Fruit fly (Drosophila melanogaster) whole organism, prepupa: ENCODE data around the gene ppk23.

Experiments used
- CG10631 ChIP-seq: fragments of 200-800 bp; sonication (Bioruptor generic); optimal IDR thresholded peaks from 2 replicates; lab custom pipeline; 2016; ENCODE audit warnings: missing biosample characterization, missing genetic modification characterization
- CG10669 ChIP-seq: fragments of 200-800 bp; sonication (Bioruptor generic); optimal IDR thresholded peaks from 3 replicates; lab custom pipeline; 2018; ENCODE audit warnings: missing biosample characterization, mild to moderate bottlenecking, missing genetic modification characterization, moderate library complexity
- CG11294 ChIP-seq: fragments of 200-800 bp; sonication (Bioruptor generic); IDR thresholded peaks from 2 replicates; pipeline ENCODE4 v1.3.6; 2022; ENCODE audit warnings: missing biosample characterization, missing genetic modification characterization
- CG11902 ChIP-seq: fragments of 200-800 bp; sonication (Bioruptor generic); optimal IDR thresholded peaks from 3 replicates; lab custom pipeline; 2016; ENCODE audit warnings: missing biosample characterization, missing genetic modification characterization
- CG15336 ChIP-seq: fragments of 200-800 bp; sonication (Bioruptor generic); IDR thresholded peaks from 2 replicates; pipeline ENCODE4 v1.3.6; 2022; ENCODE audit warnings: missing biosample characterization, missing genetic modification characterization
- CG3032 ChIP-seq: fragments of 200-800 bp; optimal IDR thresholded peaks from 2 replicates; lab custom pipeline; 2019; ENCODE audit warnings: missing biosample characterization, mild to moderate bottlenecking, missing genetic modification characterization, moderate library complexity
- CG32006 ChIP-seq: fragments of 200-800 bp; sonication (Bioruptor generic); optimal IDR thresholded peaks from 3 replicates; lab custom pipeline; 2017; ENCODE audit warnings: missing biosample characterization, mild to moderate bottlenecking, missing genetic modification characterization
- CG3919 ChIP-seq: fragments of 200-800 bp; sonication (Bioruptor generic); optimal IDR thresholded peaks from 3 replicates; lab custom pipeline; 2016; ENCODE audit warnings: missing biosample characterization, missing genetic modification characterization
- CG4318 ChIP-seq: fragments of 200-800 bp; sonication (Bioruptor generic); optimal IDR thresholded peaks from 3 replicates; lab custom pipeline; 2017; ENCODE audit warnings: missing biosample characterization, mild to moderate bottlenecking, missing genetic modification characterization
- CG6276 ChIP-seq: fragments of 200-800 bp; sonication (Bioruptor generic); optimal IDR thresholded peaks from 2 replicates; lab custom pipeline; 2017; ENCODE audit warnings: missing biosample characterization, mild to moderate bottlenecking, missing genetic modification characterization
- CG6854 ChIP-seq: fragments of 200-800 bp; sonication (Bioruptor generic); optimal IDR thresholded peaks from 2 replicates; lab custom pipeline; 2017; ENCODE audit warnings: missing biosample characterization, mild to moderate bottlenecking, missing genetic modification characterization
- CG7368 ChIP-seq: fragments of 200-800 bp; sonication (Bioruptor generic); optimal IDR thresholded peaks from 3 replicates; lab custom pipeline; 2016; ENCODE audit warnings: missing biosample characterization, missing genetic modification characterization
- CG8119 ChIP-seq: fragments of 200-800 bp; sonication (Bioruptor generic); IDR thresholded peaks from 3 replicates; pipeline ENCODE4 v1.3.6; 2022; ENCODE audit warnings: missing biosample characterization, missing genetic modification characterization
- CG9139 ChIP-seq: fragments of 200-800 bp; sonication (Bioruptor generic); optimal IDR thresholded peaks from 3 replicates; lab custom pipeline; 2017; ENCODE audit warnings: missing biosample characterization, mild to moderate bottlenecking, missing genetic modification characterization
- Eip75B ChIP-seq: fragments of 200-800 bp; sonication (Bioruptor generic); optimal IDR thresholded peaks from 3 replicates; lab custom pipeline; 2016; ENCODE audit warnings: missing biosample characterization, missing genetic modification characterization
- Eip78C ChIP-seq: fragments of 200-800 bp; sonication (Bioruptor generic); peaks from one replicate; lab custom pipeline; 2016; ENCODE audit warnings: missing biosample characterization, missing genetic modification characterization
- Ets21C ChIP-seq: fragments of 200-800 bp; sonication (Bioruptor generic); optimal IDR thresholded peaks from 3 replicates; lab custom pipeline; 2016; ENCODE audit warnings: missing biosample characterization, missing genetic modification characterization
- Ets96B ChIP-seq: fragments of 200-800 bp; optimal IDR thresholded peaks from 2 replicates; lab custom pipeline; 2019; ENCODE audit warnings: missing biosample characterization, mild to moderate bottlenecking, missing genetic modification characterization, moderate library complexity
- Gug ChIP-seq: fragments of 200-800 bp; sonication (Bioruptor generic); IDR thresholded peaks from 2 replicates; pipeline ENCODE4 v1.3.6; 2022; ENCODE audit warnings: missing biosample characterization, missing genetic modification characterization
- Hr39 ChIP-seq: fragments of 200-800 bp; sonication (Bioruptor generic); optimal IDR thresholded peaks from 2 replicates; lab custom pipeline; 2016; ENCODE audit warnings: missing biosample characterization, missing genetic modification characterization
- Hr4 ChIP-seq: fragments of 200-800 bp; sonication (Bioruptor generic); optimal IDR thresholded peaks from 3 replicates; lab custom pipeline; 2016; ENCODE audit warnings: missing biosample characterization, missing genetic modification characterization
- Met ChIP-seq: fragments of 200-800 bp; sonication (Bioruptor generic); optimal IDR thresholded peaks from 3 replicates; lab custom pipeline; 2016; ENCODE audit warnings: missing biosample characterization, missing genetic modification characterization
- OdsH ChIP-seq: fragments of 200-800 bp; sonication (Bioruptor generic); optimal IDR thresholded peaks from 3 replicates; lab custom pipeline; 2016; ENCODE audit warnings: missing biosample characterization, missing genetic modification characterization
- Smox ChIP-seq: fragments of 200-800 bp; sonication (Bioruptor generic); optimal IDR thresholded peaks from 3 replicates; lab custom pipeline; 2016; ENCODE audit warnings: missing biosample characterization, missing genetic modification characterization
- Sox14 ChIP-seq: fragments of 200-800 bp; sonication (Bioruptor generic); optimal IDR thresholded peaks from 3 replicates; lab custom pipeline; 2016; ENCODE audit warnings: missing biosample characterization, missing genetic modification characterization
- Sox15 ChIP-seq: fragments of 200-800 bp; sonication (Bioruptor generic); optimal IDR thresholded peaks from 3 replicates; lab custom pipeline; 2016; ENCODE audit warnings: missing biosample characterization, missing genetic modification characterization
- achi ChIP-seq: fragments of 200-800 bp; sonication (Bioruptor generic); optimal IDR thresholded peaks from 3 replicates; lab custom pipeline; 2016; ENCODE audit warnings: missing biosample characterization, missing genetic modification characterization
- acj6 ChIP-seq: fragments of 200-800 bp; sonication (Bioruptor generic); optimal IDR thresholded peaks from 3 replicates; lab custom pipeline; 2016; ENCODE audit warnings: missing biosample characterization, missing genetic modification characterization
- dsx ChIP-seq: fragments of 200-800 bp; optimal IDR thresholded peaks from 3 replicates; lab custom pipeline; 2019; ENCODE audit warnings: missing biosample characterization, mild to moderate bottlenecking, missing genetic modification characterization, moderate library complexity; ENCODE audit not compliant: poor library complexity, severe bottlenecking
- eg ChIP-seq: fragments of 200-800 bp; sonication (Bioruptor generic); IDR thresholded peaks from 3 replicates; pipeline ENCODE4 v1.3.6; 2022; ENCODE audit warnings: missing biosample characterization, missing genetic modification characterization
- fd59A ChIP-seq: fragments of 200-800 bp; sonication (Bioruptor generic); optimal IDR thresholded peaks from 2 replicates; lab custom pipeline; 2017; ENCODE audit warnings: missing biosample characterization, mild to moderate bottlenecking, missing genetic modification characterization, missing genetic modification reagents
- lz ChIP-seq: fragments of 200-800 bp; sonication (Bioruptor generic); optimal IDR thresholded peaks from 3 replicates; lab custom pipeline; 2016; ENCODE audit warnings: missing biosample characterization, missing genetic modification characterization
- net ChIP-seq: fragments of 200-800 bp; sonication (Bioruptor generic); optimal IDR thresholded peaks from 3 replicates; lab custom pipeline; 2016; ENCODE audit warnings: missing biosample characterization, missing genetic modification characterization
- pdm3 ChIP-seq: fragments of 200-800 bp; sonication (Bioruptor generic); optimal IDR thresholded peaks from 3 replicates; lab custom pipeline; 2016; ENCODE audit warnings: missing biosample characterization, missing genetic modification characterization
- salr ChIP-seq, 2 experiments: fragments of 200-800 bp; sonication (Bioruptor generic); optimal IDR thresholded peaks; 3 replicates each; lab custom pipeline; 2016 to 2018; ENCODE audit warnings: missing biosample characterization in 2 of 2, missing genetic modification characterization in 2 of 2, mild to moderate bottlenecking in 1 of 2
- spab ChIP-seq: fragments of 200-800 bp; sonication (Bioruptor generic); optimal IDR thresholded peaks from 2 replicates; lab custom pipeline; 2017; ENCODE audit warnings: missing biosample characterization, mild to moderate bottlenecking, missing genetic modification characterization, missing genetic modification reagents
- topi ChIP-seq: fragments of 200-800 bp; sonication (Bioruptor generic); optimal IDR thresholded peaks from 3 replicates; lab custom pipeline; 2016; ENCODE audit warnings: missing biosample characterization, missing genetic modification characterization
- vri ChIP-seq: fragments of 200-800 bp; sonication (Bioruptor generic); optimal IDR thresholded peaks from 3 replicates; lab custom pipeline; 2016; ENCODE audit warnings: missing biosample characterization, mild to moderate bottlenecking, missing genetic modification characterization

ppk23 gene

DNA sequence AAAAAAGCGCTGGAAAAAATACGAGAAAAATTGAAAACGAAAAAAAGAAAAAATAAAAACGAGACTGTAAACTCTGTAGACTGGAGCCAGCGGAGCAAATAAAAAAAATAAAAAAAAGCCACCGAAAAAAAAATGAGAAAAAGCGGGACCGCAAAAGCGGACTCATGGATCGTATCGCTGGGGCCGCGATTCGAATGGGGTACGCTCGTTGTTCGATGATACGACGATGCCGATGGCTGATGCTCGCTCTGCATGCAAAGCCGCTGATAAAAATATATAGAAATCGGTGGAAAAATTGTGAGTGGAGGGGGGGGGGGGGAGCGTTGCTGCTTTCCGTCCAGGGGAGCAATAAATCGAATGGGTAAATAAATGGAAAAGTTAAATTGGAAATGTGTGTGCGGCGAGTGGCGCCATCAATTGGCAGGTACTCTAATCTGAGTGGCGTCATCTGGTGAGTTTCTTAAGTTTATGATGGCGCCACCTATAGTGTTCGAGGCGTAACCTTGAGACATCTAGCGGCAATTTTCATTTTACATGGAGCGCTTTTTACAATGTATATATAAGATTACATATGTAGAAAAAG, 37.4 kb downstream of the ppk23 start (continued):
- TF ChIP-seq fd59A (peak; percentile 71), Smox (GFP tag; lab: Kevin White, UChicago) (peak; percentile 79), CG6276 (GFP tag; lab: Kevin White, UChicago) (peak; percentile 100), vri (GFP tag; lab: Kevin White, UChicago) (peak; percentile 94), achi (GFP tag; lab: Kevin White, UChicago) (peak; percentile 94), Ets21C (GFP tag; lab: Kevin White, UChicago) (peak; percentile 21), Hr4 (GFP tag; lab: Kevin White, UChicago) (peak; percentile 82), Ets96B (tag; lab: Kevin White, UChicago) (peak; percentile 96), CG11902 (GFP tag; lab: Kevin White, UChicago) (peak; percentile 53), lz (GFP tag; lab: Kevin White, UChicago) (peak; percentile 72), Gug (GFP tag; lab: Robert Waterston, UW) (peak; percentile 87), dsx (peak; percentile 98), Sox14 (peak; percentile 78), CG7368 (peak; percentile 94), CG11294 (GFP tag; lab: Robert Waterston, UW) (peak; percentile 54; the same call in 1 of the 2 replicates), Hr39 (GFP tag; lab: Kevin White, UChicago) (peak; percentile 65), CG8119 (GFP tag; lab: Robert Waterston, UW) (peak; percentile 99)

DNA sequence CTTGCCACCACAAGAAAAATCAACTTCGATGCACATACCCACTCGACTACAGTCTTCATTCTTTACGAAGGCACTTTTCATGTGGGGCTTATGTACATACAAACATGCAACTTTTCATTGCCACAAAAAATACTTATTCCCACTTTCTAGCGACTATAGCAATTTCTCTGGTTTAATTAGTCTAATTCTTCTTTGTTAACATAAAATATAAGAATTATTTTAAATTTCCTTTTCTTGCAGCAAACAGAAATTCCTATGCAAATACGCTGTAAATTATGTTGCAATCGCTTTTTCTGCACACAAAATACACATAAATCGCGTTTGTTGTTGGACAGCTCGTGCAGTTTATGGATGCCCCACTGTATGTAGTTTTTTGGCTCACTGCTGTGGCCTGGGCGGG, 44.6 kb downstream of the ppk23 start:
- TF ChIP-seq Ets96B (tag; lab: Kevin White, UChicago) (no peak), Hr4 (GFP tag; lab: Kevin White, UChicago) (peak; percentile 59), topi (GFP tag; lab: Kevin White, UChicago) (no peak), achi (GFP tag; lab: Kevin White, UChicago) (no peak), acj6 (GFP tag; lab: Kevin White, UChicago) (peak; percentile 26), CG8119 (GFP tag; lab: Robert Waterston, UW) (peak; percentile 62), dsx (no peak), CG10631 (peak; percentile 22), pdm3 (GFP tag; lab: Kevin White, UChicago) (peak; percentile 42), CG7368 (no peak), Gug (GFP tag; lab: Robert Waterston, UW) (no peak), CG15336 (GFP tag; lab: Robert Waterston, UW) (peak; percentile 65), Sox14 (no peak), CG6854 (no peak), Eip75B (GFP tag; lab: Kevin White, UChicago) (no peak), eg (peak; percentile 35; the same call in 1 of the 3 replicates), CG32006 (GFP tag; lab: Kevin White, UChicago) (peak; percentile 66), spab (GFP tag; lab: Kevin White, UChicago) (peak; percentile 6), CG9139 (GFP tag; lab: Kevin White, UChicago) (no peak), salr (GFP tag; optimal IDR thresholded peaks at IDR 0.05; lab: Kevin White, UChicago) (peak in 1 of 2 experiments; percentile 26), CG6276 (GFP tag; lab: Kevin White, UChicago) (peak; percentile 63), Eip78C (peak; percentile 23), CG4318 (GFP tag; lab: Kevin White, UChicago) (peak; percentile 40), Smox (GFP tag; lab: Kevin White, UChicago) (no peak), CG3919 (GFP tag; lab: Kevin White, UChicago) (no peak), CG10669 (GFP tag; lab: Kevin White, UChicago) (peak; percentile 8), Met (GFP tag; lab: Kevin White, UChicago) (no peak), net (GFP tag; lab: Kevin White, UChicago) (peak; percentile 22), CG3032 (tag; lab: Kevin White, UChicago) (peak; percentile 17), Sox15 (GFP tag; lab: Kevin White, UChicago) (no peak), OdsH (GFP tag; lab: Kevin White, UChicago) (peak; percentile 23)
- TF ChIP-seq, all 60 proteins: peak for 17
